Worm (Caenorhabditis elegans) whole organism, L4 larva: ENCODE data around the gene ZC155.2.

Experiments
- D1046.2 ChIP-seq: fragments of 200-800 bp; sonication (Bioruptor generic); IDR thresholded peaks from 2 replicates; pipeline ENCODE4 v1.3.6; 2022; ENCODE audit warnings: missing genetic modification characterization, missing compliant biosample characterization
- F10B5.3 ChIP-seq: sonication (generic microtip); optimal IDR thresholded peaks from 2 replicates; lab custom pipeline; 2016; ENCODE audit warnings: mild to moderate bottlenecking, missing genetic modification characterization, missing compliant biosample characterization
- F26F4.8 ChIP-seq: fragments of 200-800 bp; sonication (Bioruptor generic); conservative IDR thresholded peaks from 2 replicates; pipeline ENCODE4 v1.3.6; 2022; ENCODE audit warnings: missing genetic modification characterization, missing compliant biosample characterization
- F37D6.2 ChIP-seq: sonication (generic microtip); optimal IDR thresholded peaks from 2 replicates; lab custom pipeline; 2016; ENCODE audit warnings: mild to moderate bottlenecking, missing genetic modification characterization, missing compliant biosample characterization
- T20F7.1 ChIP-seq: fragments of 200-800 bp; sonication (Bioruptor generic); optimal IDR thresholded peaks from 2 replicates; lab custom pipeline; 2018; ENCODE audit warnings: mild to moderate bottlenecking, missing genetic modification characterization, missing compliant biosample characterization
- Y48G9A.11 ChIP-seq: fragments of 200-800 bp; sonication (Bioruptor generic); IDR thresholded peaks from 2 replicates; pipeline ENCODE4 v1.3.6; 2022; ENCODE audit warnings: missing genetic modification reagents, missing genetic modification characterization, missing compliant biosample characterization
- Y5F2A.4 ChIP-seq: fragments of 200-800 bp; sonication (Bioruptor generic); optimal IDR thresholded peaks from 2 replicates; lab custom pipeline; 2018; ENCODE audit warnings: mild to moderate bottlenecking, missing genetic modification characterization, missing compliant biosample characterization
- ZK546.5 ChIP-seq, 2 experiments: sonication (generic microtip); optimal IDR thresholded peaks; 2 replicates each; lab custom pipeline; 2017; ENCODE audit warnings: missing biosample characterization in 2 of 2, missing genetic modification characterization in 2 of 2
- aha-1 ChIP-seq: fragments of 150-350 bp; peaks from one replicate; lab custom pipeline; 2014; ENCODE audit warnings: missing biosample characterization, missing genetic modification characterization
- arid-1 ChIP-seq: fragments of 200-800 bp; sonication (Bioruptor generic); conservative IDR thresholded peaks from 2 replicates; pipeline ENCODE4 v1.3.6; 2022; ENCODE audit warnings: missing genetic modification reagents, missing genetic modification characterization, missing compliant biosample characterization
- attf-4 ChIP-seq: sonication (generic microtip); optimal IDR thresholded peaks from 3 replicates; lab custom pipeline; 2017; ENCODE audit warnings: missing biosample characterization, missing genetic modification characterization
- ceh-44 ChIP-seq: fragments of 200-800 bp; sonication (Bioruptor generic); IDR thresholded peaks from 2 replicates; pipeline ENCODE4 v1.3.6; 2022; ENCODE audit warnings: missing genetic modification reagents, missing genetic modification characterization, missing compliant biosample characterization
- daf-12 ChIP-seq: fragments of 150-350 bp; optimal IDR thresholded peaks from 2 replicates; lab custom pipeline; 2014; ENCODE audit warnings: missing biosample characterization, missing genetic modification reagents, missing genetic modification characterization
- dmd-9 ChIP-seq: fragments of 200-800 bp; sonication (Bioruptor generic); IDR thresholded peaks from 2 replicates; pipeline ENCODE4 v1.3.6; 2022; ENCODE audit warnings: missing genetic modification reagents, missing genetic modification characterization, missing compliant biosample characterization
- dve-1 ChIP-seq: sonication (generic microtip); optimal IDR thresholded peaks from 2 replicates; lab custom pipeline; 2017; ENCODE audit warnings: antibody characterized with exemption, mild to moderate bottlenecking, missing genetic modification characterization, missing compliant biosample characterization; ENCODE audit not compliant: insufficient read depth
- egl-27 ChIP-seq: sonication (generic microtip); optimal IDR thresholded peaks from 3 replicates; lab custom pipeline; 2017; ENCODE audit warnings: missing biosample characterization, missing genetic modification reagents, missing genetic modification characterization
- hif-1 ChIP-seq, 2 experiments: sonication (generic microtip); optimal IDR thresholded peaks; 2 replicates each; lab custom pipeline; 2016 to 2017; ENCODE audit warnings: missing compliant biosample characterization in 2 of 2, missing genetic modification characterization in 2 of 2, missing genetic modification reagents in 2 of 2, missing genotype in 2 of 2, mild to moderate bottlenecking in 1 of 2
- hlh-11 ChIP-seq: fragments of 200-800 bp; sonication (Bioruptor generic); optimal IDR thresholded peaks from 2 replicates; lab custom pipeline; 2018; ENCODE audit warnings: mild to moderate bottlenecking, missing genetic modification characterization, missing compliant biosample characterization
- hlh-30 ChIP-seq: sonication (generic microtip); optimal IDR thresholded peaks from 2 replicates; lab custom pipeline; 2017; ENCODE audit warnings: antibody characterized with exemption, mild to moderate bottlenecking, missing genetic modification characterization, missing compliant biosample characterization; ENCODE audit not compliant: insufficient read depth
- hmg-1.1 ChIP-seq: fragments of 200-800 bp; sonication (Bioruptor generic); IDR thresholded peaks from 2 replicates; pipeline ENCODE4 v1.3.6; 2022; ENCODE audit warnings: missing genetic modification reagents, missing genetic modification characterization, missing compliant biosample characterization
- jun-1 ChIP-seq: fragments of 150-350 bp; optimal IDR thresholded peaks from 2 replicates; lab custom pipeline; 2014; ENCODE audit warnings: missing biosample characterization, missing genetic modification reagents, missing genetic modification characterization
- lsy-2 ChIP-seq, 2 experiments: fragments of 150-350 bp in 1 of 2; sonication (generic microtip) in 1 of 2; optimal IDR thresholded peaks; 2 replicates each; lab custom pipeline; 2014 to 2017; ENCODE audit warnings: missing biosample characterization in 2 of 2, missing genetic modification characterization in 2 of 2
- mdl-1 ChIP-seq, 2 experiments: fragments of 150-350 bp in 1 of 2; sonication (generic microtip) in 1 of 2; optimal IDR thresholded peaks; 2 replicates each; lab custom pipeline; 2014 to 2017; ENCODE audit warnings: missing biosample characterization in 2 of 2, missing genetic modification characterization in 2 of 2
- mep-1 ChIP-seq: fragments of 150-350 bp; sonication (generic microtip); optimal IDR thresholded peaks from 3 replicates; lab custom pipeline; 2014; ENCODE audit warnings: missing biosample characterization, missing genetic modification characterization
- mxl-2 ChIP-seq: fragments of 200-800 bp; sonication (Bioruptor generic); conservative IDR thresholded peaks from 2 replicates; pipeline ENCODE4 v1.3.6; 2022; ENCODE audit warnings: missing genetic modification reagents, missing genetic modification characterization, missing compliant biosample characterization
- mxl-3 ChIP-seq: fragments of 200-800 bp; sonication (Bioruptor generic); optimal IDR thresholded peaks from 2 replicates; lab custom pipeline; 2018; ENCODE audit warnings: mild to moderate bottlenecking, missing genetic modification characterization, missing compliant biosample characterization
- nhr-102 ChIP-seq: sonication (generic microtip); optimal IDR thresholded peaks from 2 replicates; lab custom pipeline; 2016; ENCODE audit warnings: mild to moderate bottlenecking, missing genetic modification characterization, moderate library complexity, missing compliant biosample characterization
- nhr-111 ChIP-seq: fragments of 200-800 bp; sonication (Bioruptor generic); optimal IDR thresholded peaks from 2 replicates; lab custom pipeline; 2018; ENCODE audit warnings: mild to moderate bottlenecking, missing genetic modification characterization, missing compliant biosample characterization
- nhr-28 ChIP-seq: fragments of 150-350 bp; optimal IDR thresholded peaks from 2 replicates; lab custom pipeline; 2014; ENCODE audit warnings: missing biosample characterization, missing genetic modification characterization
- nhr-42 ChIP-seq: fragments of 200-800 bp; sonication (Bioruptor generic); IDR thresholded peaks from 2 replicates; pipeline ENCODE4 v1.3.6; 2022; ENCODE audit warnings: missing genetic modification characterization, missing compliant biosample characterization
- rbr-2 ChIP-seq: sonication (generic microtip); optimal IDR thresholded peaks from 2 replicates; lab custom pipeline; 2016; ENCODE audit warnings: missing genotype, missing genetic modification characterization, missing compliant biosample characterization
- spr-1 ChIP-seq: sonication (generic microtip); optimal IDR thresholded peaks from 2 replicates; lab custom pipeline; 2016; ENCODE audit warnings: mild to moderate bottlenecking, missing genetic modification characterization, missing compliant biosample characterization
- spr-3 ChIP-seq: fragments of 200-800 bp; sonication (Bioruptor generic); optimal IDR thresholded peaks from 2 replicates; lab custom pipeline; 2018; ENCODE audit warnings: mild to moderate bottlenecking, missing genetic modification characterization, missing compliant biosample characterization
- tra-1 ChIP-seq: fragments of 200-800 bp; sonication (Bioruptor generic); IDR thresholded peaks from 2 replicates; pipeline ENCODE4 v1.3.6; 2022; ENCODE audit warnings: missing genetic modification reagents, missing genetic modification characterization, missing compliant biosample characterization
- unc-130 ChIP-seq: sonication (generic microtip); optimal IDR thresholded peaks from 2 replicates; lab custom pipeline; 2016; ENCODE audit warnings: missing genetic modification reagents, missing genetic modification characterization, missing compliant biosample characterization
- unc-39 ChIP-seq: sonication (generic microtip); optimal IDR thresholded peaks from 2 replicates; lab custom pipeline; 2017; ENCODE audit warnings: missing biosample characterization, missing genetic modification characterization
- unc-62 ChIP-seq, 3 experiments: fragments of 150-350 bp in 1 of 3; sonication (generic microtip); optimal IDR thresholded peaks in 2 of 3; peaks in 1 of 3; 1 replicate in 1 of 3; 2 replicates in 2 of 3; lab custom pipeline; 2014 to 2017; ENCODE audit warnings: missing biosample characterization in 3 of 3, missing genetic modification characterization in 3 of 3, missing genetic modification reagents in 3 of 3, missing genotype in 1 of 3
- zfp-2 ChIP-seq: sonication (generic microtip); optimal IDR thresholded peaks from 2 replicates; lab custom pipeline; 2016; ENCODE audit warnings: mild to moderate bottlenecking, missing genetic modification characterization, missing compliant biosample characterization
- zip-11 ChIP-seq: fragments of 200-800 bp; sonication (Bioruptor generic); IDR thresholded peaks from 2 replicates; pipeline ENCODE4 v1.3.6; 2022; ENCODE audit warnings: missing genetic modification characterization, missing compliant biosample characterization
- zip-2 ChIP-seq: fragments of 150-350 bp; optimal IDR thresholded peaks from 2 replicates; lab custom pipeline; 2014; ENCODE audit warnings: missing biosample characterization, missing genetic modification characterization
- ztf-7 ChIP-seq: fragments of 150-350 bp; optimal IDR thresholded peaks from 2 replicates; lab custom pipeline; 2014; ENCODE audit warnings: missing biosample characterization, missing genetic modification characterization

ZC155.2 gene

DNA sequence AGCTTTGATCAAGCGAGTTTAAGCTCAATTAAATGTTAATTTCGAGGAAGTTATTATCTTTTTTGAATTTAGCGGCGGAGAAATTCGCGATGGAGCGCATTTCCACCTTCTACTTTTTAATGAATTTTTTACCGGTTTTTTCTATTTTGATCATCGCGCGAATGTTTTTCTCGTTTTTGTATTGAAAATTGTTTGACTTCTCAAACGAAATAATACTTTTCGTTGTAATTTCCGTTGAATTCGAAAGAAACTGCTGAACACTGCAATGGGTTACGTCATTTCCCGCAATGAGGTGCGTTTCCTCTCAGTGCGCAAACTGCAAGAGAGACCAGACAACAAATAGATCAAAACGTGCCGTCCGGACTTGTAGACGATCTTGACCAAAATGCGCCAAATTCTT is 37.6 kb upstream of the ZC155.2 start (continued):
- TF ChIP-seq nhr-102 (no peak), lsy-2 (tag; optimal IDR thresholded peaks at IDR 0.05; lab: Kevin White, UChicago) (no peak), dve-1 (no peak), daf-12 (no peak), ZK546.5 (tag; optimal IDR thresholded peaks at IDR 0.05; lab: Kevin White, UChicago) (no peak), spr-3 (GFP tag; lab: Kevin White, UChicago) (no peak), mep-1 (tag; lab: Kevin White, UChicago) (no peak), zip-2 (no peak), nhr-42 (GFP tag; lab: Robert Waterston, UW) (no peak), mxl-2 (GFP tag; lab: Robert Waterston, UW) (no peak), Y48G9A.11 (GFP tag; lab: Robert Waterston, UW) (no peak), rbr-2 (no peak), hif-1 (tag; optimal IDR thresholded peaks at IDR 0.05; lab: Kevin White, UChicago) (no peak), unc-39 (no peak), unc-130 (GFP tag; lab: Kevin White, UChicago) (no peak), Y5F2A.4 (GFP tag; lab: Kevin White, UChicago) (no peak)

DNA sequence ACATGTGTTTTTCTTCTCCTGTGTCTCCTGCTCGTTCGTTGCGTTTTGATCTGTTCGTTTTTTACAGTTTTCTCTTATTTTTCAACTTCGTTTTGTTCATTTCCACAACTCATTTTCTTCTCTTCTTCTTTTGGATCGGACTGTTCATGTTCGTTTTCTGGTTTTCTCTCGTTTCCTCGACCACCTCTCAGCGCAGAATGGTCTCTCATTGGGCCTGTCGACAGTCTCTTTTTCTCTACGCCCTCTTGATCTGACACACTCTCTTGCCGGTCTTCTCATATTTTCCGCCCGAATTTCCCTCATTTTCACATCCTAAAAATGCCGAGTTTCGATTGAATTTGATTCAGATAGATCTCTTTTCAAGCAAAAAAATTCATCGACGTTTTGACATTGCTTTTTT is 37.1 kb upstream of the ZC155.2 start:
- TF ChIP-seq nhr-28 = peak; percentile 4
- TF ChIP-seq aha-1 (tag; lab: Kevin White, UChicago) = peak; percentile 5
- TF ChIP-seq F26F4.8 (GFP tag; lab: Robert Waterston, UW) = no peak
- TF ChIP-seq, all 104 proteins: peak for 2

ce11 chrIII:5183372-5183771 is 35.4 kb upstream of the ZC155.2 start:
- no peak for TF ChIP-seq ztf-7 (tag; lab: Kevin White, UChicago)
- peak in 1 of 2 experiments; percentile 5 for TF ChIP-seq mdl-1 (tag; optimal IDR thresholded peaks at IDR 0.05; lab: Kevin White, UChicago)
- no peak for TF ChIP-seq jun-1 (tag; lab: Kevin White, UChicago)
- TF ChIP-seq zfp-2 (tag; lab: Kevin White, UChicago) = no peak
- TF ChIP-seq mxl-3 = no peak
- no peak for TF ChIP-seq dve-1
- 0 out of 2 replicates have a peak, but pooled peaks have one; percentile 20 for TF ChIP-seq hmg-1.1 (GFP tag; lab: Robert Waterston, UW)
- TF ChIP-seq rbr-2 = no peak
- peak; percentile 11 for TF ChIP-seq hlh-30 (tag; lab: Kevin White, UChicago)
- no peak for TF ChIP-seq tra-1 (GFP tag; lab: Robert Waterston, UW)
- TF ChIP-seq ceh-44 (GFP tag; lab: Robert Waterston, UW) = no peak
- TF ChIP-seq attf-4 (tag; lab: Kevin White, UChicago) = no peak
- TF ChIP-seq nhr-102 = no peak
- TF ChIP-seq hif-1 (tag; optimal IDR thresholded peaks at IDR 0.05; lab: Kevin White, UChicago) = no peak
- TF ChIP-seq mep-1 (tag; lab: Kevin White, UChicago) = no peak
- no peak for TF ChIP-seq F37D6.2 (tag; lab: Kevin White, UChicago)
- TF ChIP-seq arid-1 = no peak
- TF ChIP-seq aha-1 (tag; lab: Kevin White, UChicago) = no peak
- TF ChIP-seq, all 104 proteins: peak for 3

DNA sequence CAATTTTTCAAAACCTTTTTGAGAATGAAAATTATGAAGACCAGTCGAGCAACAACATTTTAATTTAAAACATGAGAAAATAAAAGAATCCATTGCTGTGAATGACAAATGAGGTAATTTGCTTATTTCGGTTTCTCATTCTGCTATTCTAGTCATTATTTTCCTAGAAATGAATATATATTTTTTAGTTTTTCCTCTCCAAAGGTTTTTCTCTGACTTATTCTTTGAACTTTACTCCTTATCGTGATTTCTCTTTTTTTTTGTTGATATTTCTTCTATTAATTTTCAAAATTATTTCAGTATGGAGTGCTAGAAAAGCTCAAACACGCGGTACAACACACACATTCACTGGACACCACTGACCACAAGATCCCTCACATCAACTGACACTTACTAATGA is 33.2 kb upstream of the ZC155.2 start, which contains the start of gene pup-2:
Gene pup-2, plus strand, starts transcription at position 301 of the 400 bp plus-strand sequence.
- TF ChIP-seq Y5F2A.4 (GFP tag; lab: Kevin White, UChicago) (no peak), egl-27 (tag; lab: Kevin White, UChicago) (no peak), ZK546.5 (tag; optimal IDR thresholded peaks at IDR 0.05; lab: Kevin White, UChicago) (no peak), hlh-11 (tag; lab: Kevin White, UChicago) (no peak), mdl-1 (tag; optimal IDR thresholded peaks at IDR 0.05; lab: Kevin White, UChicago) (no peak), T20F7.1 (GFP tag; lab: Kevin White, UChicago) (no peak), unc-62 (GFP tag; optimal IDR thresholded peaks at IDR 0.05 in 1 of 2; lab: Kevin White, UChicago) (no peak), unc-62 (tag; optimal IDR thresholded peaks at IDR 0.05; lab: Kevin White, UChicago) (no peak), dmd-9 (GFP tag; lab: Robert Waterston, UW) (no peak), spr-1 (tag; lab: Kevin White, UChicago) (no peak), D1046.2 (GFP tag; lab: Robert Waterston, UW) (no peak), F26F4.8 (GFP tag; lab: Robert Waterston, UW) (no peak), nhr-111 (GFP tag; lab: Kevin White, UChicago) (no peak), F10B5.3 (tag; lab: Kevin White, UChicago) (no peak), zip-11 (no peak)
